Worm (Caenorhabditis elegans) whole organism, young adult: ENCODE measurements around the gene ZC13.10.
A peak's percentile ranks its signal among the peaks of the same experiment; 100 is the strongest.

Source experiments
- B0019.2 ChIP-seq: fragments of 200-800 bp; sonication (Bioruptor generic); conservative IDR thresholded peaks from 2 replicates; pipeline ENCODE4 v1.3.6; 2022; ENCODE audit warnings: missing genetic modification reagents, missing genetic modification characterization, missing compliant biosample characterization
- B0035.1 ChIP-seq: sonication (generic microtip); optimal IDR thresholded peaks from 2 replicates; lab custom pipeline; 2016; ENCODE audit warnings: missing genetic modification characterization, mild to moderate bottlenecking, missing compliant biosample characterization, missing genotype, missing genetic modification reagents
- C17E4.6 ChIP-seq: fragments of 200-800 bp; sonication (Bioruptor generic); IDR thresholded peaks from 2 replicates; pipeline ENCODE4 v1.3.6; 2022; ENCODE audit warnings: missing genetic modification reagents, missing genetic modification characterization, missing compliant biosample characterization
- D2030.7 ChIP-seq: fragments of 200-800 bp; sonication (Bioruptor generic); IDR thresholded peaks from 2 replicates; pipeline ENCODE4 v1.3.6; 2022; ENCODE audit warnings: missing genetic modification reagents, missing genetic modification characterization, missing compliant biosample characterization
- F33H1.4 ChIP-seq: fragments of 200-800 bp; sonication (Bioruptor generic); IDR thresholded peaks from 2 replicates; pipeline ENCODE4 v1.3.6; 2022; ENCODE audit warnings: missing genetic modification reagents, missing genetic modification characterization, missing compliant biosample characterization
- F39B2.1 ChIP-seq: fragments of 200-800 bp; sonication (Bioruptor generic); IDR thresholded peaks from 2 replicates; pipeline ENCODE4 v1.3.6; 2022; ENCODE audit warnings: missing genetic modification reagents, missing genetic modification characterization, missing compliant biosample characterization
- F57A8.1 ChIP-seq: fragments of 200-800 bp; sonication (Bioruptor generic); optimal IDR thresholded peaks from 2 replicates; lab custom pipeline; 2018; ENCODE audit warnings: mild to moderate bottlenecking, missing genetic modification characterization, moderate library complexity, missing compliant biosample characterization
- T07F8.4 ChIP-seq: sonication (generic microtip); optimal IDR thresholded peaks from 2 replicates; lab custom pipeline; 2016; ENCODE audit warnings: mild to moderate bottlenecking, missing genetic modification characterization, moderate library complexity, missing compliant biosample characterization
- Y53F4B.3 ChIP-seq: fragments of 200-800 bp; sonication (Bioruptor generic); IDR thresholded peaks from 2 replicates; pipeline ENCODE4 v1.3.6; 2022; ENCODE audit warnings: missing genetic modification reagents, missing genetic modification characterization, missing compliant biosample characterization
- Y56A3A.18 ChIP-seq: fragments of 200-800 bp; sonication (Bioruptor generic); IDR thresholded peaks from 2 replicates; pipeline ENCODE4 v1.3.6; 2022; ENCODE audit warnings: missing genetic modification reagents, missing genetic modification characterization, missing compliant biosample characterization
- akir-1 ChIP-seq: fragments of 200-800 bp; sonication (Bioruptor generic); optimal IDR thresholded peaks from 2 replicates; lab custom pipeline; 2018; ENCODE audit warnings: mild to moderate bottlenecking, missing genetic modification characterization, moderate library complexity, missing compliant biosample characterization
- ama-1 ChIP-seq, 3 experiments: fragments of 150-350 bp in 1 of 3; sonication (generic microtip) in 2 of 3; optimal IDR thresholded peaks; 2 replicates each; lab custom pipeline; 2014 to 2018; ENCODE audit warnings: missing biosample characterization in 2 of 3, missing genetic modification characterization in 2 of 3, missing genetic modification reagents in 2 of 3
- aptf-2 ChIP-seq: fragments of 200-800 bp; sonication (Bioruptor generic); conservative IDR thresholded peaks from 2 replicates; pipeline ENCODE4 v1.3.6; 2022; ENCODE audit warnings: missing genetic modification reagents, missing genetic modification characterization, missing compliant biosample characterization
- athp-1 ChIP-seq: sonication (generic microtip); optimal IDR thresholded peaks from 2 replicates; lab custom pipeline; 2017; ENCODE audit warnings: mild to moderate bottlenecking, missing genetic modification characterization, missing compliant biosample characterization
- ccch-3 ChIP-seq: fragments of 200-800 bp; sonication (Bioruptor generic); optimal IDR thresholded peaks from 2 replicates; lab custom pipeline; 2018; ENCODE audit warnings: mild to moderate bottlenecking, missing genetic modification characterization, missing compliant biosample characterization
- cebp-2 ChIP-seq: fragments of 200-800 bp; sonication (Bioruptor generic); IDR thresholded peaks from 2 replicates; pipeline ENCODE4 v1.3.6; 2022; ENCODE audit warnings: missing genetic modification characterization, missing compliant biosample characterization
- ceh-27 ChIP-seq: fragments of 200-800 bp; sonication (Bioruptor generic); optimal IDR thresholded peaks from 2 replicates; lab custom pipeline; 2018; ENCODE audit warnings: mild to moderate bottlenecking, missing genetic modification characterization, moderate library complexity, missing compliant biosample characterization
- ceh-40 ChIP-seq: fragments of 200-800 bp; sonication (Bioruptor generic); IDR thresholded peaks from 2 replicates; pipeline ENCODE4 v1.3.6; 2022; ENCODE audit warnings: missing genetic modification characterization, missing compliant biosample characterization
- dpff-1 ChIP-seq: sonication (generic microtip); optimal IDR thresholded peaks from 2 replicates; lab custom pipeline; 2017; ENCODE audit warnings: mild to moderate bottlenecking, missing genetic modification characterization, missing compliant biosample characterization
- dpl-1 ChIP-seq: fragments of 150-350 bp; optimal IDR thresholded peaks from 2 replicates; lab custom pipeline; 2014; ENCODE audit warnings: missing biosample characterization, missing genetic modification reagents, missing genetic modification characterization
- ekl-4 ChIP-seq: fragments of 200-800 bp; sonication (Bioruptor generic); IDR thresholded peaks from 2 replicates; pipeline ENCODE4 v1.3.6; 2022; ENCODE audit warnings: missing genetic modification reagents, missing genetic modification characterization, missing compliant biosample characterization
- ets-4 ChIP-seq: fragments of 200-800 bp; sonication (Bioruptor generic); optimal IDR thresholded peaks from 2 replicates; lab custom pipeline; 2018; ENCODE audit warnings: mild to moderate bottlenecking, missing genetic modification characterization, missing compliant biosample characterization
- gei-17 ChIP-seq: fragments of 200-800 bp; sonication (Bioruptor generic); optimal IDR thresholded peaks from 2 replicates; lab custom pipeline; 2018; ENCODE audit warnings: mild to moderate bottlenecking, missing genetic modification characterization, missing compliant biosample characterization
- hlh-12 ChIP-seq: sonication (generic microtip); optimal IDR thresholded peaks from 2 replicates; lab custom pipeline; 2016; ENCODE audit warnings: missing genetic modification characterization, missing compliant biosample characterization
- hmg-20 ChIP-seq: fragments of 200-800 bp; sonication (Bioruptor generic); IDR thresholded peaks from 2 replicates; pipeline ENCODE4 v1.3.6; 2022; ENCODE audit warnings: missing genetic modification reagents, missing genetic modification characterization, missing compliant biosample characterization
- hrde-1 ChIP-seq: sonication (generic microtip); optimal IDR thresholded peaks from 2 replicates; lab custom pipeline; 2016; ENCODE audit warnings: missing genetic modification characterization, mild to moderate bottlenecking, missing compliant biosample characterization, moderate library complexity, missing genotype, missing genetic modification reagents, borderline replicate concordance
- let-526 ChIP-seq: fragments of 200-800 bp; sonication (Bioruptor generic); IDR thresholded peaks from 2 replicates; pipeline ENCODE4 v1.3.6; 2022; ENCODE audit warnings: missing genetic modification reagents, missing genetic modification characterization, missing compliant biosample characterization
- let-607 ChIP-seq, 2 experiments: fragments of 200-800 bp in 1 of 2; sonication (Bioruptor generic) in 1 of 2; sonication (generic microtip) in 1 of 2; optimal IDR thresholded peaks; 2 replicates each; lab custom pipeline; 2016 to 2018; ENCODE audit warnings: mild to moderate bottlenecking in 2 of 2, missing compliant biosample characterization in 2 of 2, missing genetic modification characterization in 2 of 2, moderate library complexity in 2 of 2, missing genotype in 1 of 2
- lin-35 ChIP-seq, 3 experiments: fragments of 150-350 bp in 2 of 3; sonication (generic microtip) in 1 of 3; optimal IDR thresholded peaks; 2 replicates each; lab custom pipeline; 2014 to 2018; ENCODE audit warnings: missing biosample characterization in 3 of 3, missing genetic modification characterization in 3 of 3, missing genetic modification reagents in 3 of 3
- lsl-1 ChIP-seq: fragments of 200-800 bp; sonication (Bioruptor generic); optimal IDR thresholded peaks from 2 replicates; lab custom pipeline; 2018; ENCODE audit warnings: mild to moderate bottlenecking, missing genetic modification characterization, moderate library complexity, missing compliant biosample characterization
- madf-10 ChIP-seq: sonication (generic microtip); optimal IDR thresholded peaks from 2 replicates; lab custom pipeline; 2016; ENCODE audit warnings: mild to moderate bottlenecking, missing genetic modification characterization, missing compliant biosample characterization
- madf-3 ChIP-seq: fragments of 200-800 bp; sonication (Bioruptor generic); IDR thresholded peaks from 2 replicates; pipeline ENCODE4 v1.3.6; 2022; ENCODE audit warnings: missing genetic modification reagents, missing genetic modification characterization, missing compliant biosample characterization
- madf-6 ChIP-seq: fragments of 200-800 bp; sonication (Bioruptor generic); IDR thresholded peaks from 2 replicates; pipeline ENCODE4 v1.3.6; 2022; ENCODE audit warnings: missing genetic modification reagents, missing genetic modification characterization, missing compliant biosample characterization
- mcd-1 ChIP-seq: fragments of 200-800 bp; sonication (Bioruptor generic); IDR thresholded peaks from 2 replicates; pipeline ENCODE4 v1.3.6; 2022; ENCODE audit warnings: missing genetic modification reagents, missing genetic modification characterization, missing compliant biosample characterization
- mes-4 ChIP-seq: sonication (generic microtip); optimal IDR thresholded peaks from 2 replicates; lab custom pipeline; 2016; ENCODE audit warnings: missing genotype, missing genetic modification characterization, missing compliant biosample characterization
- nfya-1 ChIP-seq: sonication (generic microtip); optimal IDR thresholded peaks from 2 replicates; lab custom pipeline; 2017; ENCODE audit warnings: antibody characterized with exemption, missing compliant biosample characterization, missing genetic modification characterization, borderline replicate concordance; ENCODE audit not compliant: insufficient read depth
- nhr-120 ChIP-seq: fragments of 200-800 bp; sonication (Bioruptor generic); IDR thresholded peaks from 2 replicates; pipeline ENCODE4 v1.3.6; 2022; ENCODE audit warnings: missing genetic modification characterization, missing compliant biosample characterization
- pha-4 ChIP-seq: fragments of 150-350 bp; sonication (generic microtip); optimal IDR thresholded peaks from 2 replicates; lab custom pipeline; 2014; ENCODE audit warnings: missing biosample characterization, missing genetic modification reagents, missing genetic modification characterization
- rec-8 ChIP-seq, 2 experiments: sonication (generic microtip); optimal IDR thresholded peaks; 2 replicates each; lab custom pipeline; 2016; ENCODE audit warnings: mild to moderate bottlenecking in 2 of 2, missing genetic modification characterization in 2 of 2, missing genetic modification reagents in 2 of 2, missing genotype in 2 of 2, missing biosample characterization in 1 of 2, missing compliant biosample characterization in 1 of 2, moderate library complexity in 1 of 2
- repo-1 ChIP-seq: sonication (generic microtip); optimal IDR thresholded peaks from 2 replicates; lab custom pipeline; 2017; ENCODE audit warnings: mild to moderate bottlenecking, missing genetic modification characterization, missing compliant biosample characterization
- sdz-38 ChIP-seq: sonication (generic microtip); optimal IDR thresholded peaks from 2 replicates; lab custom pipeline; 2016; ENCODE audit warnings: missing genotype, missing genetic modification characterization, missing compliant biosample characterization
- snpc-4 ChIP-seq, 5 experiments: fragments of 150-350 bp in 1 of 5; sonication (generic microtip) in 4 of 5; optimal IDR thresholded peaks; 2 replicates each; lab custom pipeline; 2014 to 2018; ENCODE audit warnings: missing genetic modification characterization in 5 of 5, missing biosample characterization in 3 of 5, antibody characterized with exemption in 2 of 5, mild to moderate bottlenecking in 2 of 5, missing compliant biosample characterization in 2 of 5, missing genotype in 2 of 5, moderate library complexity in 2 of 5, missing genetic modification reagents in 1 of 5
- sptf-2 ChIP-seq: fragments of 200-800 bp; sonication (Bioruptor generic); optimal IDR thresholded peaks from 2 replicates; lab custom pipeline; 2018; ENCODE audit warnings: mild to moderate bottlenecking, missing genetic modification characterization, missing compliant biosample characterization
- unc-62 ChIP-seq: fragments of 150-350 bp; optimal IDR thresholded peaks from 2 replicates; lab custom pipeline; 2014; ENCODE audit warnings: missing biosample characterization, missing genetic modification reagents, missing genetic modification characterization
- zfh-2 ChIP-seq: fragments of 200-800 bp; sonication (Bioruptor generic); conservative IDR thresholded peaks from 2 replicates; pipeline ENCODE4 v1.3.6; 2022; ENCODE audit warnings: missing genetic modification reagents, missing genetic modification characterization, missing compliant biosample characterization
- ztf-25 ChIP-seq: fragments of 200-800 bp; sonication (Bioruptor generic); IDR thresholded peaks from 2 replicates; pipeline ENCODE4 v1.3.6; 2022; ENCODE audit warnings: missing genetic modification reagents, missing genetic modification characterization, missing compliant biosample characterization
- ztf-28 ChIP-seq: fragments of 200-800 bp; sonication (Bioruptor generic); IDR thresholded peaks from 2 replicates; pipeline ENCODE4 v1.3.6; 2022; ENCODE audit warnings: missing genetic modification reagents, missing genetic modification characterization, missing compliant biosample characterization
- ztf-3 ChIP-seq: fragments of 200-800 bp; sonication (Bioruptor generic); optimal IDR thresholded peaks from 2 replicates; lab custom pipeline; 2018; ENCODE audit warnings: mild to moderate bottlenecking, missing genetic modification characterization, missing compliant biosample characterization

Gene ZC13.10

ce11 chrX:949466-949865 is 47.1 kb upstream of the ZC13.10 start (continued):
- TF ChIP-seq ztf-25, result no peak
- TF ChIP-seq dpl-1 (GFP tag; lab: Kevin White, UChicago), result no peak
- TF ChIP-seq let-526 (GFP tag; lab: Robert Waterston, UW), result no peak
- no peak for TF ChIP-seq Y56A3A.18
- peak in 1 of 2 experiments; percentile 28 for TF ChIP-seq let-607 (tag; optimal IDR thresholded peaks at IDR 0.05; lab: Kevin White, UChicago)
- no peak for TF ChIP-seq cebp-2
- TF ChIP-seq ets-4 (GFP tag; lab: Kevin White, UChicago), result no peak
- TF ChIP-seq dpff-1 (tag; lab: Kevin White, UChicago), result no peak
- TF ChIP-seq sptf-2 (GFP tag; lab: Kevin White, UChicago), result no peak
- no peak for TF ChIP-seq B0019.2
- no peak for TF ChIP-seq lsl-1
- no peak for TF ChIP-seq repo-1 (tag; lab: Kevin White, UChicago)
- no peak for TF ChIP-seq F57A8.1 (GFP tag; lab: Kevin White, UChicago)
- no peak for TF ChIP-seq hrde-1
- TF ChIP-seq madf-6 (GFP tag; lab: Robert Waterston, UW), result no peak
- peak; percentile 71 for TF ChIP-seq gei-17 (GFP tag; lab: Kevin White, UChicago)
- TF ChIP-seq lin-35 (GFP tag; optimal IDR thresholded peaks at IDR 0.05; lab: Kevin White, UChicago), result peak in 1 of 3 experiments; percentile 36
- no peak for TF ChIP-seq ccch-3
- peak; percentile 90 for TF ChIP-seq ceh-27
- TF ChIP-seq snpc-4 (GFP tag; optimal IDR thresholded peaks at IDR 0.05; lab: Kevin White, UChicago), result peak; percentile 37
- TF ChIP-seq snpc-4 (tag; optimal IDR thresholded peaks at IDR 0.05; lab: Kevin White, UChicago), result peak in 3 of 4 experiments; percentile 27 to 67 (median 37)
- no peak for TF ChIP-seq ama-1 (optimal IDR thresholded peaks at IDR 0.05; lab: Kevin White, UChicago)
- no peak for TF ChIP-seq ama-1 (GFP tag; optimal IDR thresholded peaks at IDR 0.05; lab: Kevin White, UChicago)
- TF ChIP-seq mcd-1 (GFP tag; lab: Robert Waterston, UW), result peak; percentile 68
- TF ChIP-seq hmg-20 (GFP tag; lab: Robert Waterston, UW), result peak; percentile 63
- no peak for TF ChIP-seq ztf-28 (GFP tag; lab: Robert Waterston, UW)
- TF ChIP-seq sdz-38 (tag; lab: Kevin White, UChicago), result no peak
- no peak for TF ChIP-seq Y53F4B.3 (GFP tag; lab: Robert Waterston, UW)
- no peak for TF ChIP-seq pha-4 (tag; lab: Kevin White, UChicago)
- peak; percentile 97 for TF ChIP-seq zfh-2
- no peak for TF ChIP-seq F33H1.4 (GFP tag; lab: Robert Waterston, UW)
- no peak for TF ChIP-seq rec-8 (tag; optimal IDR thresholded peaks at IDR 0.05; lab: Kevin White, UChicago)
- TF ChIP-seq mes-4 (tag; lab: Kevin White, UChicago), result no peak
- 0 out of 2 replicates have a peak, but pooled peaks have one; percentile 54 for TF ChIP-seq ekl-4 (GFP tag; lab: Robert Waterston, UW)
- no peak for TF ChIP-seq F39B2.1 (GFP tag; lab: Robert Waterston, UW)
- TF ChIP-seq akir-1, result peak; percentile 53
- no peak for TF ChIP-seq ztf-3 (GFP tag; lab: Kevin White, UChicago)
- TF ChIP-seq C17E4.6 (GFP tag; lab: Robert Waterston, UW), result no peak
- TF ChIP-seq T07F8.4 (tag; lab: Kevin White, UChicago), result no peak
- peak; percentile 39 for TF ChIP-seq athp-1
- TF ChIP-seq hlh-12 (tag; lab: Kevin White, UChicago), result no peak
- no peak for TF ChIP-seq nhr-120 (GFP tag; lab: Robert Waterston, UW)
- peak; percentile 71 for TF ChIP-seq madf-10
- no peak for TF ChIP-seq D2030.7 (GFP tag; lab: Robert Waterston, UW)
- no peak for TF ChIP-seq nfya-1 (tag; lab: Kevin White, UChicago)
- TF ChIP-seq madf-3 (GFP tag; lab: Robert Waterston, UW), result no peak
- no peak for TF ChIP-seq aptf-2 (GFP tag; lab: Robert Waterston, UW)
- TF ChIP-seq B0035.1 (tag; lab: Kevin White, UChicago), result peak; percentile 63
- TF ChIP-seq ceh-40, result no peak
- no peak for TF ChIP-seq unc-62 (GFP tag; lab: Kevin White, UChicago)
